Fruit fly (Drosophila melanogaster) whole organism, pupa: ENCODE measurements around the gene CG4991.
A peak's percentile ranks its signal among the peaks of the same experiment; 100 is the strongest.

Experiments used
- CG10348 ChIP-seq: fragments of 200-800 bp; sonication (Bioruptor generic); IDR thresholded peaks from 2 replicates; pipeline ENCODE4 v1.3.6; 2022; ENCODE audit warnings: missing biosample characterization, missing genetic modification characterization
- CG12605 ChIP-seq: fragments of 200-800 bp; sonication (Bioruptor generic); IDR thresholded peaks from 2 replicates; pipeline ENCODE4 v1.3.6; 2022; ENCODE audit warnings: missing biosample characterization, missing genetic modification characterization
- CG13204 ChIP-seq: fragments of 200-800 bp; sonication (Bioruptor generic); optimal IDR thresholded peaks from 2 replicates; lab custom pipeline; 2018; ENCODE audit warnings: missing biosample characterization, mild to moderate bottlenecking, missing genetic modification characterization, moderate library complexity
- CG14655 ChIP-seq: fragments of 200-800 bp; sonication (Bioruptor generic); optimal IDR thresholded peaks from 3 replicates; lab custom pipeline; 2017; ENCODE audit warnings: mild to moderate bottlenecking, missing biosample characterization, missing genetic modification reagents, missing genetic modification characterization
- CG15710 ChIP-seq: fragments of 200-800 bp; sonication (Bioruptor generic); optimal IDR thresholded peaks from 2 replicates; lab custom pipeline; 2018; ENCODE audit warnings: missing biosample characterization, mild to moderate bottlenecking, missing genetic modification characterization, moderate library complexity
- CG17806 ChIP-seq: fragments of 200-800 bp; sonication (Bioruptor generic); optimal IDR thresholded peaks from 2 replicates; lab custom pipeline; 2018; ENCODE audit warnings: missing biosample characterization, mild to moderate bottlenecking, missing genetic modification characterization, moderate library complexity
- CG32121 ChIP-seq: fragments of 200-800 bp; sonication (Bioruptor generic); IDR thresholded peaks from 2 replicates; pipeline ENCODE4 v1.3.6; 2022; ENCODE audit warnings: missing biosample characterization, missing genetic modification characterization
- CG34367 ChIP-seq: fragments of 200-800 bp; sonication (Bioruptor generic); optimal IDR thresholded peaks from 2 replicates; lab custom pipeline; 2018; ENCODE audit warnings: missing biosample characterization, mild to moderate bottlenecking, missing genetic modification characterization
- CG4496 ChIP-seq: fragments of 200-800 bp; sonication (Bioruptor generic); IDR thresholded peaks from 3 replicates; pipeline ENCODE4 v1.3.6; 2022; ENCODE audit warnings: missing biosample characterization, missing genetic modification characterization
- CG8159 ChIP-seq: fragments of 200-800 bp; sonication (Bioruptor generic); optimal IDR thresholded peaks from 3 replicates; lab custom pipeline; 2018; ENCODE audit warnings: missing biosample characterization, mild to moderate bottlenecking, missing genetic modification characterization, moderate library complexity
- CG8301 ChIP-seq: fragments of 200-800 bp; sonication (Bioruptor generic); optimal IDR thresholded peaks from 2 replicates; lab custom pipeline; 2018; ENCODE audit warnings: missing biosample characterization, mild to moderate bottlenecking, missing genetic modification characterization
- CG9948 ChIP-seq: fragments of 200-800 bp; sonication (Bioruptor generic); optimal IDR thresholded peaks from 2 replicates; lab custom pipeline; 2018; ENCODE audit warnings: missing biosample characterization, mild to moderate bottlenecking, missing genetic modification characterization, moderate library complexity
- D1 ChIP-seq: fragments of 200-800 bp; sonication (Bioruptor generic); optimal IDR thresholded peaks from 2 replicates; lab custom pipeline; 2018; ENCODE audit warnings: missing biosample characterization, mild to moderate bottlenecking, missing genetic modification characterization, moderate library complexity
- EcR ChIP-seq: fragments of 200-800 bp; sonication (Bioruptor generic); optimal IDR thresholded peaks from 3 replicates; lab custom pipeline; 2019; ENCODE audit warnings: missing biosample characterization, missing genetic modification characterization, mild to moderate bottlenecking, moderate library complexity, missing genetic modification reagents
- Ets98B ChIP-seq: fragments of 200-800 bp; sonication (Bioruptor generic); IDR thresholded peaks from 2 replicates; pipeline ENCODE4 v1.3.6; 2022; ENCODE audit warnings: missing biosample characterization, missing genetic modification characterization
- Pif1A ChIP-seq: fragments of 200-800 bp; sonication (Bioruptor generic); optimal IDR thresholded peaks from 3 replicates; lab custom pipeline; 2016; ENCODE audit warnings: missing biosample characterization, missing genetic modification characterization
- Pif1B ChIP-seq: fragments of 200-800 bp; sonication (Bioruptor generic); optimal IDR thresholded peaks from 3 replicates; lab custom pipeline; 2016; ENCODE audit warnings: missing biosample characterization, missing genetic modification characterization
- Snoo ChIP-seq: fragments of 200-800 bp; sonication (Bioruptor generic); optimal IDR thresholded peaks from 3 replicates; lab custom pipeline; 2017; ENCODE audit warnings: missing biosample characterization, mild to moderate bottlenecking, missing genetic modification characterization, inconsistent platforms
- fd96Ca ChIP-seq: fragments of 200-800 bp; sonication (Bioruptor generic); IDR thresholded peaks from 3 replicates; pipeline ENCODE4 v1.3.6; 2022; ENCODE audit warnings: missing biosample characterization, missing genetic modification characterization
- gl ChIP-seq: fragments of 200-800 bp; sonication (Bioruptor generic); optimal IDR thresholded peaks from 2 replicates; lab custom pipeline; 2018; ENCODE audit warnings: missing biosample characterization, mild to moderate bottlenecking, missing genetic modification characterization
- rn ChIP-seq: fragments of 200-800 bp; sonication (Bioruptor generic); IDR thresholded peaks from 2 replicates; pipeline ENCODE4 v1.3.6; 2022; ENCODE audit warnings: missing biosample characterization, missing genetic modification characterization

Gene CG4991

DNA sequence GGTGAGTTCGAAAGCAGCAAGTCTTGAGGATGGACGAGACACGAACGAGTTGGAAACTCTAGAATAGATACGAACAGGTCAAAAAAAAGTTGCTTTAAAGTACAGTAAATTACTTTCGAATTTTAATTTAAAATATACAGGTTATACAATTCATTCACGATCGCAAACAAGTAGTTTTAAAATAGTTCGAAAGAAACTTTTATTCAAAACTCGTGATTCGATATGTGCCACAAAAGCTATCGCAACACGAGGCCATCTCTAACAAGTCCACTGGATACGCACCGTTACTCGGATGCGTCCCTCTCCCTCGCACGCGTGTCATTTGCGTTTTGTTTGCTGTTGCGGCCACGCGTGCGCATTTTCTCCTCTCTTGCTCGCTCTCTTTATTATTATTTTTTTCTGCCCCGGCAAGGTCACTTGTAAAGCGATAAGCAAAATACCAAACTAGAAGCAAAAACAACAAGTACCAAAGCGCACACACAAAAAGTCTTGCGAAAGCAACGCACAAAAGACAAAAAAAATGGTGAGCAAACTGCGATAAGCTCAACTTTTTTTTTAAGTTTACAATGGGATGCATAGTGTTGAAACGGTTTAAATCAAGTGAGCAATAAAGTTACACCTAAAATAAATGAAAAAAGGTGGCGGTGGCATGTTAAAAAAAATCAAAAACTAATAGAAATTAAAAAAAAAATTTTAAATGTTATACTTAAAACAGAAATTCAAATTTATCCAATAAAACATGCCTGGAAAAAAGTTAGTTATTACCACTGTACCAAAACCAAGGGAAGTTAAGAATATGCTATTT is 33.6 kb downstream of the CG4991 start:
- TF ChIP-seq Pif1B (GFP tag; lab: Kevin White, UChicago): peak; percentile 46
- peak; percentile 55 for TF ChIP-seq CG8159 (tag; lab: Kevin White, UChicago)
- peak; percentile 18; the same call in 2 of the 3 replicates for TF ChIP-seq CG4496 (GFP tag; lab: Robert Waterston, UW)
- TF ChIP-seq CG17806 (tag; lab: Kevin White, UChicago): peak; percentile 58
- TF ChIP-seq fd96Ca: peak; percentile 37; the same call in 1 of the 3 replicates
- TF ChIP-seq D1 (tag; lab: Kevin White, UChicago): no peak
- TF ChIP-seq CG8301 (tag; lab: Kevin White, UChicago): peak; percentile 23
- TF ChIP-seq rn (GFP tag; lab: Robert Waterston, UW): no peak
- peak; percentile 41; the same call in 1 of the 2 replicates for TF ChIP-seq CG32121 (GFP tag; lab: Robert Waterston, UW)
- TF ChIP-seq CG12605 (GFP tag; lab: Robert Waterston, UW): peak; percentile 9; the same call in 1 of the 2 replicates
- 0 out of 2 replicates have a peak, but pooled peaks have one; percentile 14 for TF ChIP-seq Ets98B (GFP tag; lab: Robert Waterston, UW)
- peak; percentile 23 for TF ChIP-seq CG15710 (tag; lab: Kevin White, UChicago)
- TF ChIP-seq EcR: peak; percentile 42
- peak; percentile 32 for TF ChIP-seq Pif1A (GFP tag; lab: Kevin White, UChicago)
- TF ChIP-seq gl: peak; percentile 48
- TF ChIP-seq CG9948 (tag; lab: Kevin White, UChicago): peak; percentile 20
- TF ChIP-seq CG13204: peak; percentile 19
- peak; percentile 40 for TF ChIP-seq CG14655
- no peak for TF ChIP-seq CG34367 (tag; lab: Kevin White, UChicago)
- no peak for TF ChIP-seq Snoo (tag; lab: Kevin White, UChicago)

DNA sequence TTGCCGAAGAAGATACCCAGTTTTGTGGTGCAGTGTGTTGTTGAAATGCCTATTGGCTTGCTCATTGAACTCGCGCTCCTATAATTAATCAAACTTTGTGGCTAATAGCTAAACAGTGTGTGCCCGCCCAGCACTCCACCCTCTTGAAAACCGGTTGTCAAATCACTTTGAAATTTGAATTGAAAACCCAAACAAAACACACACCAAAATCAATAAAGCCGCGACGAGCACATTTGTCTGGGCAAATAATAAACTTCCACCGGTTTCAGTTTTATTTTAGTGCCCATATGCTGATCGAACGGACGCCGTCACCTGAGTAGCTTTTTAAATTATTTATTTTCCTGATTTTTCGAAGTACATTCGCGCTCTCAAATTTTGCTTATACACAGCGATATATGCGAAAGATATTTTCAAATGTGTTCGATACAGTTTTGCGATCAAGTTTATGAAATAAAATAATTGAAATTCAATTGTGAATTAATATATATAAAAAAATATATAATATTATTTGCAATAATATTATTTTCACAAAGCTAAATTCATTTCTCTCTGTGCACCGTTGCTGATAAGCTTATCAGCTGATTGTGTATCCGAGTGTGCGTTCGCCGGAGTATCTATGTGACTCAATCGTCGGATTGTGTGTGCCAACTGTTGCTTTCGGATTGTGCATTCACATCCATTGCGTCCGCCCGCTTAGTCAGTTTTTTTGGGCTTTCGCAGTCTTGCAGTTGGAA is 38.2 kb downstream of the CG4991 start:
- peak; percentile 29 for TF ChIP-seq CG15710 (tag; lab: Kevin White, UChicago)
- no peak for TF ChIP-seq CG14655
- no peak for TF ChIP-seq CG34367 (tag; lab: Kevin White, UChicago)
- no peak for TF ChIP-seq CG10348 (GFP tag; lab: Robert Waterston, UW)
- TF ChIP-seq CG12605 (GFP tag; lab: Robert Waterston, UW): peak; percentile 23; the same call in 1 of the 2 replicates
- peak; percentile 62; the same call in 1 of the 2 replicates for TF ChIP-seq CG32121 (GFP tag; lab: Robert Waterston, UW)
- peak; percentile 52 for TF ChIP-seq Pif1B (GFP tag; lab: Kevin White, UChicago)
- peak; percentile 58; the same call in 2 of the 3 replicates for TF ChIP-seq CG4496 (GFP tag; lab: Robert Waterston, UW)
- TF ChIP-seq gl: no peak
- TF ChIP-seq Pif1A (GFP tag; lab: Kevin White, UChicago): peak; percentile 39
- TF ChIP-seq fd96Ca: no peak
- no peak for TF ChIP-seq CG13204
- peak; percentile 17 for TF ChIP-seq Snoo (tag; lab: Kevin White, UChicago)
- peak; percentile 61; the same call in 1 of the 2 replicates for TF ChIP-seq Ets98B (GFP tag; lab: Robert Waterston, UW)
- no peak for TF ChIP-seq EcR
- TF ChIP-seq CG9948 (tag; lab: Kevin White, UChicago): no peak
- TF ChIP-seq D1 (tag; lab: Kevin White, UChicago): peak; percentile 9
- peak; percentile 41 for TF ChIP-seq CG17806 (tag; lab: Kevin White, UChicago)
- TF ChIP-seq CG8159 (tag; lab: Kevin White, UChicago): no peak
- TF ChIP-seq CG8301 (tag; lab: Kevin White, UChicago): peak; percentile 31
- no peak for TF ChIP-seq rn (GFP tag; lab: Robert Waterston, UW)

DNA sequence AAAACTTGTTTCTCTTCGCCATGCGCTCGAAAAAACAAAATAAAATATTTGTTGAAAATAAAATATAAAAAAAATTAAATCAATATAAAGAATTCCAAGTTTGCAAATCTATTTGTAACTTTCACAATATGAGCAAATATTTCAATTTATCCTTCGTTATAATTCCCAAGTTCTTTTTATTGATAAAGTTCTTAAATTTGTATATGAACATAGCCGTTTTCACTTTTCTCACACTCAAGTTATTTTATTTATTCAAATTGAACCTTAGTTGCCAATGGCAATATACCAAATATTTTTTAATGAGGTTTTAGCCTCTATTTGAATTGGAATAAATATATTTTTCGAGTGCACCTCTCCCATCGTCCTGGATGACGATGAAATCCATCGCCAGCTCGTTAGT is 41.0 kb downstream of the CG4991 start:
- TF ChIP-seq gl (no peak), CG9948 (tag; lab: Kevin White, UChicago) (no peak), CG8301 (tag; lab: Kevin White, UChicago) (no peak), CG34367 (tag; lab: Kevin White, UChicago) (no peak), fd96Ca (no peak), CG12605 (GFP tag; lab: Robert Waterston, UW) (no peak), CG15710 (tag; lab: Kevin White, UChicago) (no peak), rn (GFP tag; lab: Robert Waterston, UW) (no peak), Pif1A (GFP tag; lab: Kevin White, UChicago) (no peak)

DNA sequence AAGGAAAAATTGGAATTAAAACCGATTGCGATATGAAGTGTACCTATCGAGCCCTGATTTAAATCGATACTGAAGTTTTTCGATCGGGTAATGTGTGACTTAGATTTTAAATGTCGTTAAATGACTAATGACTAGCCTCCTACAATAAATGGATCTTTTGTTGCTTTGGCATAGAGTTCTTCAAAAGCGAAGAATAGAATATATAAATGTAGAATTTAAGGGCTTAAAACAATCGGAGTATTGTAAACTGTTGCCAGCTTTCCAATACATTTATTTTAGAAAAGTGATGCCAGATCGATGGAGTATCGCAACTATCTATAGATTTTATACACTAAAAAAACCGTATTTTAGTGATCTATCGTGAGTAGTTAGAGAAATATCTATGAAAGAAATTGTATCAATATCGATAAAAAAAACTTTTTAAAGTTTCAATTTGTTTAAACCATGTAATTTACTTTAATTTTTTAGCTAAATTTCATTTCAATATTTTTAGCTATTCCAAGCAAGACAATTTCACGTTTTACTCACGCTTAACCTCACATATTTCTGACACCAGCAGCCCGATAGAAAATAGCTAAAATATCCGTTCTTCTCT is 51.4 kb downstream of the CG4991 start, which contains the start of the genes mei-217 and mei-218:
mei-217 (minus strand) TSS at position 51 of the 595 bp plus-strand sequence.
mei-218 (minus strand) TSS at position 51 of the 595 bp plus-strand sequence.
- TF ChIP-seq CG13204: no peak
- TF ChIP-seq CG15710 (tag; lab: Kevin White, UChicago): no peak
- no peak for TF ChIP-seq CG12605 (GFP tag; lab: Robert Waterston, UW)
- no peak for TF ChIP-seq Ets98B (GFP tag; lab: Robert Waterston, UW)
- TF ChIP-seq CG4496 (GFP tag; lab: Robert Waterston, UW): no peak
- no peak for TF ChIP-seq CG14655
- no peak for TF ChIP-seq CG17806 (tag; lab: Kevin White, UChicago)
- no peak for TF ChIP-seq D1 (tag; lab: Kevin White, UChicago)
- no peak for TF ChIP-seq fd96Ca
- no peak for TF ChIP-seq CG34367 (tag; lab: Kevin White, UChicago)
- no peak for TF ChIP-seq CG8301 (tag; lab: Kevin White, UChicago)
